Fruit fly (Drosophila melanogaster) whole organism, pupa: ENCODE measurements around the gene CG34039.

Source experiments
- CG17806 ChIP-seq: fragments of 200-800 bp; sonication (Bioruptor generic); optimal IDR thresholded peaks from 2 replicates; lab custom pipeline; 2018; ENCODE audit warnings: missing biosample characterization, mild to moderate bottlenecking, missing genetic modification characterization, moderate library complexity
- CG32121 ChIP-seq: fragments of 200-800 bp; sonication (Bioruptor generic); IDR thresholded peaks from 2 replicates; pipeline ENCODE4 v1.3.6; 2022; ENCODE audit warnings: missing biosample characterization, missing genetic modification characterization
- D1 ChIP-seq: fragments of 200-800 bp; sonication (Bioruptor generic); optimal IDR thresholded peaks from 2 replicates; lab custom pipeline; 2018; ENCODE audit warnings: missing biosample characterization, mild to moderate bottlenecking, missing genetic modification characterization, moderate library complexity
- Ets98B ChIP-seq: fragments of 200-800 bp; sonication (Bioruptor generic); IDR thresholded peaks from 2 replicates; pipeline ENCODE4 v1.3.6; 2022; ENCODE audit warnings: missing biosample characterization, missing genetic modification characterization
- Pif1B ChIP-seq: fragments of 200-800 bp; sonication (Bioruptor generic); optimal IDR thresholded peaks from 3 replicates; lab custom pipeline; 2016; ENCODE audit warnings: missing biosample characterization, missing genetic modification characterization

dm6 chr3L:14580294-14580693, 20.5 kb downstream of the CG34039 start:
- TF ChIP-seq D1 (tag; lab: Kevin White, UChicago) (no peak), Pif1B (GFP tag; lab: Kevin White, UChicago) (no peak), CG17806 (no peak), Ets98B (GFP tag; lab: Robert Waterston, UW) (no peak), CG32121 (GFP tag; lab: Robert Waterston, UW) (no peak)
